Fruit fly (Drosophila melanogaster): ENCODE results near the gene CG17717.

dm6 chrX:6551464-6551863 lies 37.6 kb upstream of the CG17717 start:
- TF ChIP-seq Dll (optimal IDR thresholded peaks at IDR 0.05) (no peak), usp (GFP tag; optimal IDR thresholded peaks at IDR 0.05) (no peak), psq (optimal IDR thresholded peaks at IDR 0.05) (no peak)
